Worm (Caenorhabditis elegans) whole organism, L4 larva: ENCODE measurements around the gene dhs-5.

ENCODE experiments used
- F10B5.3 ChIP-seq: sonication (generic microtip); optimal IDR thresholded peaks from 2 replicates; lab custom pipeline; 2016; ENCODE audit warnings: mild to moderate bottlenecking, missing genetic modification characterization, missing compliant biosample characterization
- F37D6.2 ChIP-seq: sonication (generic microtip); optimal IDR thresholded peaks from 2 replicates; lab custom pipeline; 2016; ENCODE audit warnings: mild to moderate bottlenecking, missing genetic modification characterization, missing compliant biosample characterization
- T20F7.1 ChIP-seq: fragments of 200-800 bp; sonication (Bioruptor generic); optimal IDR thresholded peaks from 2 replicates; lab custom pipeline; 2018; ENCODE audit warnings: mild to moderate bottlenecking, missing genetic modification characterization, missing compliant biosample characterization
- T26A8.4 ChIP-seq: fragments of 200-800 bp; sonication (Bioruptor generic); IDR thresholded peaks from 2 replicates; pipeline ENCODE4 v1.3.6; 2022; ENCODE audit warnings: missing genetic modification characterization, missing compliant biosample characterization
- Y105C5A.15 ChIP-seq: fragments of 200-800 bp; sonication (Bioruptor generic); IDR thresholded peaks from 2 replicates; pipeline ENCODE4 v1.3.6; 2022; ENCODE audit warnings: missing genetic modification characterization, missing compliant biosample characterization
- Y48G9A.11 ChIP-seq: fragments of 200-800 bp; sonication (Bioruptor generic); IDR thresholded peaks from 2 replicates; pipeline ENCODE4 v1.3.6; 2022; ENCODE audit warnings: missing genetic modification reagents, missing genetic modification characterization, missing compliant biosample characterization
- ceh-32 ChIP-seq: sonication (generic microtip); optimal IDR thresholded peaks from 2 replicates; lab custom pipeline; 2016; ENCODE audit warnings: mild to moderate bottlenecking, missing genetic modification characterization, missing compliant biosample characterization; ENCODE audit not compliant: poor library complexity
- ctbp-1 ChIP-seq: fragments of 200-800 bp; sonication (Bioruptor generic); IDR thresholded peaks from 2 replicates; pipeline ENCODE4 v1.3.6; 2022; ENCODE audit warnings: missing genetic modification reagents, missing genetic modification characterization, missing compliant biosample characterization
- daf-12 ChIP-seq: fragments of 150-350 bp; optimal IDR thresholded peaks from 2 replicates; lab custom pipeline; 2014; ENCODE audit warnings: missing biosample characterization, missing genetic modification reagents, missing genetic modification characterization
- daf-19 ChIP-seq: fragments of 200-800 bp; sonication (Bioruptor generic); conservative IDR thresholded peaks from 2 replicates; pipeline ENCODE4 v1.3.6; 2022; ENCODE audit warnings: missing genetic modification characterization, missing compliant biosample characterization
- daf-8 ChIP-seq: fragments of 200-800 bp; sonication (Bioruptor generic); IDR thresholded peaks from 2 replicates; pipeline ENCODE4 v1.3.6; 2022; ENCODE audit warnings: missing genetic modification characterization, missing compliant biosample characterization
- dmd-8 ChIP-seq: fragments of 200-800 bp; sonication (Bioruptor generic); IDR thresholded peaks from 2 replicates; pipeline ENCODE4 v1.3.6; 2022; ENCODE audit warnings: missing genetic modification characterization, missing compliant biosample characterization
- dmd-9 ChIP-seq: fragments of 200-800 bp; sonication (Bioruptor generic); IDR thresholded peaks from 2 replicates; pipeline ENCODE4 v1.3.6; 2022; ENCODE audit warnings: missing genetic modification reagents, missing genetic modification characterization, missing compliant biosample characterization
- dpl-1 ChIP-seq: fragments of 150-350 bp; optimal IDR thresholded peaks from 2 replicates; lab custom pipeline; 2014; ENCODE audit warnings: missing biosample characterization, missing genetic modification reagents, missing genetic modification characterization
- dve-1 ChIP-seq: sonication (generic microtip); optimal IDR thresholded peaks from 2 replicates; lab custom pipeline; 2017; ENCODE audit warnings: antibody characterized with exemption, mild to moderate bottlenecking, missing genetic modification characterization, missing compliant biosample characterization; ENCODE audit not compliant: insufficient read depth
- hif-1 ChIP-seq, 2 experiments: sonication (generic microtip); optimal IDR thresholded peaks; 2 replicates each; lab custom pipeline; 2016 to 2017; ENCODE audit warnings: missing compliant biosample characterization in 2 of 2, missing genetic modification characterization in 2 of 2, missing genetic modification reagents in 2 of 2, missing genotype in 2 of 2, mild to moderate bottlenecking in 1 of 2
- hlh-30 ChIP-seq: sonication (generic microtip); optimal IDR thresholded peaks from 2 replicates; lab custom pipeline; 2017; ENCODE audit warnings: antibody characterized with exemption, mild to moderate bottlenecking, missing genetic modification characterization, missing compliant biosample characterization; ENCODE audit not compliant: insufficient read depth
- hmg-1.1 ChIP-seq: fragments of 200-800 bp; sonication (Bioruptor generic); IDR thresholded peaks from 2 replicates; pipeline ENCODE4 v1.3.6; 2022; ENCODE audit warnings: missing genetic modification reagents, missing genetic modification characterization, missing compliant biosample characterization
- jun-1 ChIP-seq: fragments of 150-350 bp; optimal IDR thresholded peaks from 2 replicates; lab custom pipeline; 2014; ENCODE audit warnings: missing biosample characterization, missing genetic modification reagents, missing genetic modification characterization
- lim-7 ChIP-seq: fragments of 200-800 bp; sonication (Bioruptor generic); IDR thresholded peaks from 2 replicates; pipeline ENCODE4 v1.3.6; 2022; ENCODE audit warnings: missing genetic modification characterization, missing compliant biosample characterization
- lin-1 ChIP-seq: fragments of 200-800 bp; sonication (Bioruptor generic); IDR thresholded peaks from 2 replicates; pipeline ENCODE4 v1.3.6; 2022; ENCODE audit warnings: missing genetic modification reagents, missing genetic modification characterization, missing compliant biosample characterization
- lin-13 ChIP-seq: fragments of 150-350 bp; optimal IDR thresholded peaks from 2 replicates; lab custom pipeline; 2014; ENCODE audit warnings: missing biosample characterization, missing genetic modification reagents, missing genetic modification characterization
- lin-15B ChIP-seq: fragments of 150-350 bp; sonication (generic microtip); optimal IDR thresholded peaks from 3 replicates; lab custom pipeline; 2014; ENCODE audit warnings: missing biosample characterization, missing genetic modification characterization
- lin-38 ChIP-seq: fragments of 200-800 bp; sonication (Bioruptor generic); IDR thresholded peaks from 2 replicates; pipeline ENCODE4 v1.3.6; 2022; ENCODE audit warnings: missing genetic modification reagents, missing genetic modification characterization, missing compliant biosample characterization
- lin-39 ChIP-seq: fragments of 150-350 bp; optimal IDR thresholded peaks from 2 replicates; lab custom pipeline; 2014; ENCODE audit warnings: missing biosample characterization, missing genetic modification reagents, missing genetic modification characterization
- mes-2 ChIP-seq: sonication (generic microtip); optimal IDR thresholded peaks from 2 replicates; lab custom pipeline; 2016; ENCODE audit warnings: missing genotype, mild to moderate bottlenecking, missing genetic modification characterization, missing compliant biosample characterization; ENCODE audit not compliant: poor library complexity, severe bottlenecking
- mxl-2 ChIP-seq: fragments of 200-800 bp; sonication (Bioruptor generic); conservative IDR thresholded peaks from 2 replicates; pipeline ENCODE4 v1.3.6; 2022; ENCODE audit warnings: missing genetic modification reagents, missing genetic modification characterization, missing compliant biosample characterization
- mxl-3 ChIP-seq: fragments of 200-800 bp; sonication (Bioruptor generic); optimal IDR thresholded peaks from 2 replicates; lab custom pipeline; 2018; ENCODE audit warnings: mild to moderate bottlenecking, missing genetic modification characterization, missing compliant biosample characterization
- nhr-10 ChIP-seq: fragments of 150-350 bp; optimal IDR thresholded peaks from 2 replicates; lab custom pipeline; 2014; ENCODE audit warnings: missing biosample characterization, missing genetic modification characterization
- nhr-111 ChIP-seq: fragments of 200-800 bp; sonication (Bioruptor generic); optimal IDR thresholded peaks from 2 replicates; lab custom pipeline; 2018; ENCODE audit warnings: mild to moderate bottlenecking, missing genetic modification characterization, missing compliant biosample characterization
- nhr-6 ChIP-seq: fragments of 150-350 bp; optimal IDR thresholded peaks from 2 replicates; lab custom pipeline; 2014; ENCODE audit warnings: missing biosample characterization, missing genetic modification characterization
- php-3 ChIP-seq: fragments of 200-800 bp; sonication (Bioruptor generic); IDR thresholded peaks from 2 replicates; pipeline ENCODE4 v1.3.6; 2022; ENCODE audit warnings: missing genetic modification reagents, missing genetic modification characterization, missing compliant biosample characterization
- rbr-2 ChIP-seq: sonication (generic microtip); optimal IDR thresholded peaks from 2 replicates; lab custom pipeline; 2016; ENCODE audit warnings: missing genotype, missing genetic modification characterization, missing compliant biosample characterization
- saeg-2 ChIP-seq: fragments of 200-800 bp; sonication (Bioruptor generic); IDR thresholded peaks from 2 replicates; pipeline ENCODE4 v1.3.6; 2022; ENCODE audit warnings: missing genetic modification reagents, missing genetic modification characterization, missing compliant biosample characterization
- skn-1 ChIP-seq: fragments of 150-350 bp; optimal IDR thresholded peaks from 2 replicates; lab custom pipeline; 2014; ENCODE audit warnings: missing biosample characterization, missing genetic modification characterization
- snpc-4 ChIP-seq: fragments of 150-350 bp; optimal IDR thresholded peaks from 2 replicates; lab custom pipeline; 2014; ENCODE audit warnings: missing biosample characterization, missing genetic modification characterization
- unc-130 ChIP-seq: sonication (generic microtip); optimal IDR thresholded peaks from 2 replicates; lab custom pipeline; 2016; ENCODE audit warnings: missing genetic modification reagents, missing genetic modification characterization, missing compliant biosample characterization
- unc-62 ChIP-seq, 3 experiments: fragments of 150-350 bp in 1 of 3; sonication (generic microtip); optimal IDR thresholded peaks in 2 of 3; peaks in 1 of 3; 1 replicate in 1 of 3; 2 replicates in 2 of 3; lab custom pipeline; 2014 to 2017; ENCODE audit warnings: missing biosample characterization in 3 of 3, missing genetic modification characterization in 3 of 3, missing genetic modification reagents in 3 of 3, missing genotype in 1 of 3
- vab-7 ChIP-seq: fragments of 200-800 bp; sonication (Bioruptor generic); IDR thresholded peaks from 2 replicates; pipeline ENCODE4 v1.3.6; 2022; ENCODE audit warnings: missing genetic modification reagents, missing genetic modification characterization, missing compliant biosample characterization
- zip-11 ChIP-seq: fragments of 200-800 bp; sonication (Bioruptor generic); IDR thresholded peaks from 2 replicates; pipeline ENCODE4 v1.3.6; 2022; ENCODE audit warnings: missing genetic modification characterization, missing compliant biosample characterization
- zip-2 ChIP-seq: fragments of 150-350 bp; optimal IDR thresholded peaks from 2 replicates; lab custom pipeline; 2014; ENCODE audit warnings: missing biosample characterization, missing genetic modification characterization

The dhs-5 gene

ce11 chrII:5453547-5453946 is at the start of gene dhs-5:
dhs-5 (plus strand) TSS chrII:5453847.
- TF ChIP-seq lin-38 (no peak), zip-11 (no peak), skn-1 (tag; lab: Kevin White, UChicago) (no peak), php-3 (no peak), dmd-9 (GFP tag; lab: Robert Waterston, UW) (no peak), dve-1 (no peak), hmg-1.1 (GFP tag; lab: Robert Waterston, UW) (no peak), daf-8 (no peak), nhr-111 (GFP tag; lab: Kevin White, UChicago) (no peak), T26A8.4 (GFP tag; lab: Robert Waterston, UW) (no peak), hif-1 (tag; optimal IDR thresholded peaks at IDR 0.05; lab: Kevin White, UChicago) (no peak), dpl-1 (GFP tag; lab: Kevin White, UChicago) (no peak)

DNA sequence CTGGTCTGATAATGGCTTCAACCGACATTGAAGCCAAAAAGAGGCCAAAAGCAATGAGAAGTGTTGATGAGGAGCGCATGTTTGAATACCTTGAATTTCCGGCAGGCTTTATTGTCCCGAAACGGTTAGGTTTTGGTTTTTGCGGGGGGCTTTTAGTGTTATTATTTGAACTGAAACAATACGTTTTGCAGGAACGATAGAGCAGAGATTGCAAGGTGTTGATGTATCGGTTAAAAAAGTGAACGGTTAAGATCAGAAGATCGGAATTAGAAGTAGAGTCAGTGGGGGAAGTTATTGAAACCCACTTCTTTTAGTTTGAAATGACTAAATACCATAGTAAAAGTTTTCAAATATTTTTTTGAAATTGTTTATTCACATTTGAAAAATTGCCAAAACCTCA is 46.1 kb upstream of the dhs-5 start, which contains the start of gene clec-141:
Gene clec-141 (minus strand): TSS at position 101 of the 400 bp plus-strand sequence.
- TF ChIP-seq dmd-8 (no peak), lin-13 (no peak), Y105C5A.15 (GFP tag; lab: Robert Waterston, UW) (no peak), vab-7 (GFP tag; lab: Robert Waterston, UW) (no peak), ctbp-1 (GFP tag; lab: Robert Waterston, UW) (no peak), lim-7 (GFP tag; lab: Robert Waterston, UW) (no peak), lin-39 (tag; lab: Kevin White, UChicago) (no peak), rbr-2 (no peak), mes-2 (no peak), hif-1 (tag; optimal IDR thresholded peaks at IDR 0.05; lab: Kevin White, UChicago) (no peak), hmg-1.1 (GFP tag; lab: Robert Waterston, UW) (no peak), F37D6.2 (tag; lab: Kevin White, UChicago) (no peak), ceh-32 (no peak), php-3 (no peak)

ce11 chrII:5408924-5409323 is 44.7 kb upstream of the dhs-5 start, which contains the start of the genes EEED8.12 and EEED8.4:
EEED8.12 (minus strand) TSS chrII:5409024.
EEED8.4 (plus strand) TSS chrII:5409319.
- TF ChIP-seq Y48G9A.11 = no peak
- TF ChIP-seq daf-19 (GFP tag; lab: Robert Waterston, UW) = no peak
- no peak for TF ChIP-seq snpc-4 (tag; lab: Kevin White, UChicago)
- TF ChIP-seq lin-13 = no peak
- TF ChIP-seq hlh-30 (tag; lab: Kevin White, UChicago) = no peak
- TF ChIP-seq nhr-10 = no peak
- TF ChIP-seq F10B5.3 = no peak

- TF ChIP-seq zip-2 (tag; lab: Kevin White, UChicago) (no peak), dve-1 (no peak), hif-1 (tag; optimal IDR thresholded peaks at IDR 0.05; lab: Kevin White, UChicago) (no peak), unc-62 (GFP tag; optimal IDR thresholded peaks at IDR 0.05 in 1 of 2; lab: Kevin White, UChicago) (no peak), unc-62 (tag; optimal IDR thresholded peaks at IDR 0.05; lab: Kevin White, UChicago) (no peak), mxl-3 (GFP tag; lab: Kevin White, UChicago) (no peak), vab-7 (GFP tag; lab: Robert Waterston, UW) (no peak), mxl-2 (GFP tag; lab: Robert Waterston, UW) (no peak), T20F7.1 (GFP tag; lab: Kevin White, UChicago) (no peak), daf-12 (no peak), jun-1 (tag; lab: Kevin White, UChicago) (no peak), unc-130 (GFP tag; lab: Kevin White, UChicago) (no peak), lin-15B (no peak), lin-1 (no peak), nhr-6 (tag; lab: Kevin White, UChicago) (no peak), saeg-2 (no peak)
Measured at ce11 chrII:5412467-5412866, 41.2 kb upstream of the dhs-5 start, which contains the start of the genes EEED8.13 and EEED8.18. EEED8.13 (minus strand) TSS chrII:5412567. EEED8.18 (minus strand) TSS chrII:5412610.
